Worm (Caenorhabditis elegans) whole organism, L4 larva: ENCODE data around the gene str-103.

ENCODE experiments used
- F37D6.2 ChIP-seq: sonication (generic microtip); optimal IDR thresholded peaks from 2 replicates; lab custom pipeline; 2016; ENCODE audit warnings: mild to moderate bottlenecking, missing genetic modification characterization, missing compliant biosample characterization
- F44E2.7 ChIP-seq: fragments of 200-800 bp; sonication (Bioruptor generic); IDR thresholded peaks from 2 replicates; pipeline ENCODE4 v2.1.2; 2022; ENCODE audit warnings: missing genetic modification characterization, missing compliant biosample characterization
- T26A8.4 ChIP-seq: fragments of 200-800 bp; sonication (Bioruptor generic); IDR thresholded peaks from 2 replicates; pipeline ENCODE4 v1.3.6; 2022; ENCODE audit warnings: missing genetic modification characterization, missing compliant biosample characterization
- Y105C5A.15 ChIP-seq: fragments of 200-800 bp; sonication (Bioruptor generic); IDR thresholded peaks from 2 replicates; pipeline ENCODE4 v1.3.6; 2022; ENCODE audit warnings: missing genetic modification characterization, missing compliant biosample characterization
- ZK337.2 ChIP-seq: fragments of 200-800 bp; sonication (Bioruptor generic); IDR thresholded peaks from 2 replicates; pipeline ENCODE4 v1.3.6; 2022; ENCODE audit warnings: missing genetic modification reagents, missing genetic modification characterization, missing compliant biosample characterization
- ZK546.5 ChIP-seq, 2 experiments: sonication (generic microtip); optimal IDR thresholded peaks; 2 replicates each; lab custom pipeline; 2017; ENCODE audit warnings: missing biosample characterization in 2 of 2, missing genetic modification characterization in 2 of 2
- aha-1 ChIP-seq: fragments of 150-350 bp; peaks from one replicate; lab custom pipeline; 2014; ENCODE audit warnings: missing biosample characterization, missing genetic modification characterization
- attf-4 ChIP-seq: sonication (generic microtip); optimal IDR thresholded peaks from 3 replicates; lab custom pipeline; 2017; ENCODE audit warnings: missing biosample characterization, missing genetic modification characterization
- ceh-20 ChIP-seq: fragments of 200-800 bp; sonication (Bioruptor generic); IDR thresholded peaks from 2 replicates; pipeline ENCODE4 v1.3.6; 2022; ENCODE audit warnings: missing genetic modification reagents, missing genetic modification characterization, missing compliant biosample characterization
- ceh-28 ChIP-seq: fragments of 150-350 bp; optimal IDR thresholded peaks from 2 replicates; lab custom pipeline; 2014; ENCODE audit warnings: missing biosample characterization, missing genetic modification reagents, missing genetic modification characterization
- ceh-44 ChIP-seq: fragments of 200-800 bp; sonication (Bioruptor generic); IDR thresholded peaks from 2 replicates; pipeline ENCODE4 v1.3.6; 2022; ENCODE audit warnings: missing genetic modification reagents, missing genetic modification characterization, missing compliant biosample characterization
- ces-1 ChIP-seq: fragments of 150-350 bp; sonication (generic microtip); optimal IDR thresholded peaks from 4 replicates; lab custom pipeline; 2014; ENCODE audit warnings: missing biosample characterization, missing genetic modification reagents, missing genetic modification characterization
- daf-16 ChIP-seq, 3 experiments: sonication (generic microtip); optimal IDR thresholded peaks; 2 replicates each; lab custom pipeline; 2016 to 2017; ENCODE audit warnings: missing genetic modification characterization in 3 of 3, missing genetic modification reagents in 3 of 3, mild to moderate bottlenecking in 2 of 3, missing compliant biosample characterization in 2 of 3, missing biosample characterization in 1 of 3, moderate library complexity in 1 of 3
- daf-19 ChIP-seq: fragments of 200-800 bp; sonication (Bioruptor generic); conservative IDR thresholded peaks from 2 replicates; pipeline ENCODE4 v1.3.6; 2022; ENCODE audit warnings: missing genetic modification characterization, missing compliant biosample characterization
- dmd-8 ChIP-seq: fragments of 200-800 bp; sonication (Bioruptor generic); IDR thresholded peaks from 2 replicates; pipeline ENCODE4 v1.3.6; 2022; ENCODE audit warnings: missing genetic modification characterization, missing compliant biosample characterization
- dmd-9 ChIP-seq: fragments of 200-800 bp; sonication (Bioruptor generic); IDR thresholded peaks from 2 replicates; pipeline ENCODE4 v1.3.6; 2022; ENCODE audit warnings: missing genetic modification reagents, missing genetic modification characterization, missing compliant biosample characterization
- egl-43 ChIP-seq: fragments of 200-800 bp; sonication (Bioruptor generic); IDR thresholded peaks from 2 replicates; pipeline ENCODE4 v1.3.6; 2022; ENCODE audit warnings: missing genetic modification reagents, missing genetic modification characterization, missing compliant biosample characterization
- gei-8 ChIP-seq: fragments of 200-800 bp; sonication (Bioruptor generic); optimal IDR thresholded peaks from 2 replicates; lab custom pipeline; 2018; ENCODE audit warnings: mild to moderate bottlenecking, missing genetic modification characterization, missing compliant biosample characterization
- hif-1 ChIP-seq, 2 experiments: sonication (generic microtip); optimal IDR thresholded peaks; 2 replicates each; lab custom pipeline; 2016 to 2017; ENCODE audit warnings: missing compliant biosample characterization in 2 of 2, missing genetic modification characterization in 2 of 2, missing genetic modification reagents in 2 of 2, missing genotype in 2 of 2, mild to moderate bottlenecking in 1 of 2
- jun-1 ChIP-seq: fragments of 150-350 bp; optimal IDR thresholded peaks from 2 replicates; lab custom pipeline; 2014; ENCODE audit warnings: missing biosample characterization, missing genetic modification reagents, missing genetic modification characterization
- lin-38 ChIP-seq: fragments of 200-800 bp; sonication (Bioruptor generic); IDR thresholded peaks from 2 replicates; pipeline ENCODE4 v1.3.6; 2022; ENCODE audit warnings: missing genetic modification reagents, missing genetic modification characterization, missing compliant biosample characterization
- lsy-2 ChIP-seq, 2 experiments: fragments of 150-350 bp in 1 of 2; sonication (generic microtip) in 1 of 2; optimal IDR thresholded peaks; 2 replicates each; lab custom pipeline; 2014 to 2017; ENCODE audit warnings: missing biosample characterization in 2 of 2, missing genetic modification characterization in 2 of 2
- madf-9 ChIP-seq: fragments of 200-800 bp; sonication (Bioruptor generic); conservative IDR thresholded peaks from 2 replicates; pipeline ENCODE4 v1.3.6; 2022; ENCODE audit warnings: missing genetic modification reagents, missing genetic modification characterization, missing compliant biosample characterization
- mdl-1 ChIP-seq, 2 experiments: fragments of 150-350 bp in 1 of 2; sonication (generic microtip) in 1 of 2; optimal IDR thresholded peaks; 2 replicates each; lab custom pipeline; 2014 to 2017; ENCODE audit warnings: missing biosample characterization in 2 of 2, missing genetic modification characterization in 2 of 2
- mdt-29 ChIP-seq: fragments of 200-800 bp; sonication (Bioruptor generic); IDR thresholded peaks from 2 replicates; pipeline ENCODE4 v1.3.6; 2022; ENCODE audit warnings: missing genetic modification reagents, missing genetic modification characterization, missing compliant biosample characterization
- mxl-2 ChIP-seq: fragments of 200-800 bp; sonication (Bioruptor generic); conservative IDR thresholded peaks from 2 replicates; pipeline ENCODE4 v1.3.6; 2022; ENCODE audit warnings: missing genetic modification reagents, missing genetic modification characterization, missing compliant biosample characterization
- mxl-3 ChIP-seq: fragments of 200-800 bp; sonication (Bioruptor generic); optimal IDR thresholded peaks from 2 replicates; lab custom pipeline; 2018; ENCODE audit warnings: mild to moderate bottlenecking, missing genetic modification characterization, missing compliant biosample characterization
- nhr-10 ChIP-seq: fragments of 150-350 bp; optimal IDR thresholded peaks from 2 replicates; lab custom pipeline; 2014; ENCODE audit warnings: missing biosample characterization, missing genetic modification characterization
- nhr-42 ChIP-seq: fragments of 200-800 bp; sonication (Bioruptor generic); IDR thresholded peaks from 2 replicates; pipeline ENCODE4 v1.3.6; 2022; ENCODE audit warnings: missing genetic modification characterization, missing compliant biosample characterization
- nhr-77 ChIP-seq: fragments of 150-350 bp; optimal IDR thresholded peaks from 2 replicates; lab custom pipeline; 2014; ENCODE audit warnings: missing biosample characterization, missing genetic modification characterization
- pqm-1 ChIP-seq: sonication (generic microtip); optimal IDR thresholded peaks from 2 replicates; lab custom pipeline; 2017; ENCODE audit warnings: missing biosample characterization, missing genetic modification characterization
- saeg-2 ChIP-seq: fragments of 200-800 bp; sonication (Bioruptor generic); IDR thresholded peaks from 2 replicates; pipeline ENCODE4 v1.3.6; 2022; ENCODE audit warnings: missing genetic modification reagents, missing genetic modification characterization, missing compliant biosample characterization
- sdz-12 ChIP-seq: fragments of 200-800 bp; sonication (Bioruptor generic); optimal IDR thresholded peaks from 2 replicates; lab custom pipeline; 2018; ENCODE audit warnings: mild to moderate bottlenecking, missing genetic modification characterization, missing compliant biosample characterization
- snpc-1.2 ChIP-seq: fragments of 200-800 bp; sonication (Bioruptor generic); IDR thresholded peaks from 2 replicates; pipeline ENCODE4 v1.3.6; 2022; ENCODE audit warnings: missing genetic modification reagents, missing genetic modification characterization, missing compliant biosample characterization
- spr-1 ChIP-seq: sonication (generic microtip); optimal IDR thresholded peaks from 2 replicates; lab custom pipeline; 2016; ENCODE audit warnings: mild to moderate bottlenecking, missing genetic modification characterization, missing compliant biosample characterization
- tra-1 ChIP-seq: fragments of 200-800 bp; sonication (Bioruptor generic); IDR thresholded peaks from 2 replicates; pipeline ENCODE4 v1.3.6; 2022; ENCODE audit warnings: missing genetic modification reagents, missing genetic modification characterization, missing compliant biosample characterization
- unc-62 ChIP-seq, 3 experiments: fragments of 150-350 bp in 1 of 3; sonication (generic microtip); optimal IDR thresholded peaks in 2 of 3; peaks in 1 of 3; 1 replicate in 1 of 3; 2 replicates in 2 of 3; lab custom pipeline; 2014 to 2017; ENCODE audit warnings: missing biosample characterization in 3 of 3, missing genetic modification characterization in 3 of 3, missing genetic modification reagents in 3 of 3, missing genotype in 1 of 3
- zfp-3 ChIP-seq: fragments of 200-800 bp; sonication (Bioruptor generic); conservative IDR thresholded peaks from 2 replicates; pipeline ENCODE4 v1.3.6; 2022; ENCODE audit warnings: missing genetic modification reagents, missing genetic modification characterization, missing compliant biosample characterization
- zip-2 ChIP-seq: fragments of 150-350 bp; optimal IDR thresholded peaks from 2 replicates; lab custom pipeline; 2014; ENCODE audit warnings: missing biosample characterization, missing genetic modification characterization
- ztf-7 ChIP-seq: fragments of 150-350 bp; optimal IDR thresholded peaks from 2 replicates; lab custom pipeline; 2014; ENCODE audit warnings: missing biosample characterization, missing genetic modification characterization

str-103 gene

DNA sequence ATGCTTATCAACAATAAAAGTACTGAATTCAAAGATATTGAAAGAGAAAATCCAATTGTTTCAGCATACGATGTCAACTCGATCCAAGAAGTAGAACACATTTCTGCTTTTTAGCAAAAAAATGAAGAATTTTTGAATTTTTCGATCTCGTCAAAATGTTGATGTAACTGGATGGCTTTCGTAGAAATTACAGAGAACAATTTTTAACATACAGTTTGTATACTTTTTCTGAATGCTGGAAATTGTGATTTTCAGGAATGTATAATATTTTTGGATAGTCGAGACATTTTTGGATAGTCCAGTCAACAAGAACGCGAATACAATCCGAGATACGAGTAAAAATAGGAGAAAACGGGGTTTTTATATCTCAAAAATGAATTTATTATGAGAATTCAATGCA lies at the start of gene str-103:
Gene str-103, minus strand, starts transcription at position 101 of the 400 bp plus-strand sequence.
- TF ChIP-seq egl-43 (GFP tag; lab: Robert Waterston, UW): no peak

ce11 chrV:16165936-16166335 lies 47.4 kb upstream of the str-103 start, which contains the start of gene str-108:
Gene str-108 (plus strand): TSS chrV:16166236.
- TF ChIP-seq mxl-3 (GFP tag; lab: Kevin White, UChicago) (no peak), aha-1 (tag; lab: Kevin White, UChicago) (no peak), jun-1 (tag; lab: Kevin White, UChicago) (no peak)

DNA sequence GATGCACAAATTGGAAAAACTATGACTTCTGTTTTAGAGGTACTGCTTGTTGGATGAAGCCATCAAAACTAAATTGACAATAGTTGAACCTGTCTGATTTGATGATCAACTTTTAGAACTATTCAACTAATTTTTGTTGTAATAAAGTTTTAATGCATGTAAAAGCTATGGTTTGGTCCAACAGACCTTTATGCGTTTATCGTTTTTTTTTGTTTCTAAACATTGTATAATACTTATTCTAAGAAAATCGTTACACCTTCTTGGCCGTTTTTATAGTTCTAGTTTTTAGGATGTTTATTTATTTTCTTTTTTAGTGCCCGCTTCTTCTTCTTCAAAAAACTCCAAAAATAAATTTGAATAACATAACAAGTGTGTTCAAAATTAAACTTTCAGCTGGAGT lies 45.2 kb upstream of the str-103 start, which contains the start of gene F10A3.12:
Gene F10A3.12, plus strand, starts transcription at position 301 of the 400 bp plus-strand sequence.
- TF ChIP-seq F44E2.7 (GFP tag; lab: Robert Waterston, UW) (no peak), daf-19 (GFP tag; lab: Robert Waterston, UW) (no peak), jun-1 (tag; lab: Kevin White, UChicago) (no peak), gei-8 (GFP tag; lab: Kevin White, UChicago) (no peak), saeg-2 (GFP tag; lab: Robert Waterston, UW) (no peak)
- TF ChIP-seq, all 104 proteins: peak for 0

- TF ChIP-seq sdz-12 (GFP tag; lab: Kevin White, UChicago): no peak
- no peak for TF ChIP-seq nhr-77
- no peak for TF ChIP-seq mxl-2 (GFP tag; lab: Robert Waterston, UW)
- no peak for TF ChIP-seq lsy-2 (tag; optimal IDR thresholded peaks at IDR 0.05; lab: Kevin White, UChicago)
- TF ChIP-seq dmd-9 (GFP tag; lab: Robert Waterston, UW): no peak
- TF ChIP-seq ztf-7 (tag; lab: Kevin White, UChicago): no peak
- TF ChIP-seq hif-1 (tag; optimal IDR thresholded peaks at IDR 0.05; lab: Kevin White, UChicago): no peak
- no peak for TF ChIP-seq mdt-29 (GFP tag; lab: Robert Waterston, UW)
- no peak for TF ChIP-seq spr-1 (tag; lab: Kevin White, UChicago)
- no peak for TF ChIP-seq ceh-20 (GFP tag; lab: Robert Waterston, UW)
- TF ChIP-seq zip-2: no peak
- no peak for TF ChIP-seq nhr-42
- TF ChIP-seq F37D6.2 (tag; lab: Kevin White, UChicago): no peak
- no peak for TF ChIP-seq madf-9
- TF ChIP-seq nhr-10: no peak
- TF ChIP-seq daf-16 (GFP tag; optimal IDR thresholded peaks at IDR 0.05; lab: Kevin White, UChicago): no peak
- no peak for TF ChIP-seq daf-16 (tag; optimal IDR thresholded peaks at IDR 0.05; lab: Kevin White, UChicago)
- no peak for TF ChIP-seq ceh-44 (GFP tag; lab: Robert Waterston, UW)
Observed at ce11 chrV:16162124-16162735, 43.7 kb upstream of the str-103 start, which contains the start of the genes str-109 and F10A3.11. Gene str-109 (minus strand): TSS chrV:16162224. Gene F10A3.11 (plus strand): TSS chrV:16162685.

DNA sequence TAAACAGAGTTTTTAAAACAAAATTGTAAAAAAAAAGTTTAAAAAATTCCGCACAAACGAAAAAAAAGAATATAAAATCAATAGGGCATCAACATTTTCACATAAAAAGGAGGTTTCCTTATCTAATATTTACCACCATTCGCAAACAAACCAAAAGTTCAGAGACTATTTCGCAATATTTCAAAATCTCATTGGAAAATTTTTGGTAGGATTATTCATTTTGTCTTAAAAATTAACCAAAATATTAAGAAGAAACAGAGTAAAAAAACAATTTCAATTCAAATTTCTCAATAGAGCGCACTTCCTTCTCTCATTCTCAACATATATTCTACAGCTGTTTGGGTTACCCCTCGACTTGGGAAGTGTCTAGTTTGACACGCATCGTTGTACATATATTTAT lies 41.6 kb upstream of the str-103 start:
- TF ChIP-seq nhr-77 (peak; percentile 47), daf-19 (GFP tag; lab: Robert Waterston, UW) (no peak), ces-1 (GFP tag; lab: Kevin White, UChicago) (no peak), lin-38 (GFP tag; lab: Robert Waterston, UW) (no peak), ceh-28 (no peak), snpc-1.2 (GFP tag; lab: Robert Waterston, UW) (no peak), pqm-1 (tag; lab: Kevin White, UChicago) (peak; percentile 22), Y105C5A.15 (GFP tag; lab: Robert Waterston, UW) (no peak), F44E2.7 (GFP tag; lab: Robert Waterston, UW) (no peak), ZK337.2 (GFP tag; lab: Robert Waterston, UW) (no peak), hif-1 (tag; optimal IDR thresholded peaks at IDR 0.05; lab: Kevin White, UChicago) (no peak), T26A8.4 (GFP tag; lab: Robert Waterston, UW) (no peak), daf-16 (GFP tag; optimal IDR thresholded peaks at IDR 0.05; lab: Kevin White, UChicago) (no peak), daf-16 (tag; optimal IDR thresholded peaks at IDR 0.05; lab: Kevin White, UChicago) (peak; percentile 73), spr-1 (tag; lab: Kevin White, UChicago) (no peak), attf-4 (tag; lab: Kevin White, UChicago) (no peak), unc-62 (GFP tag; optimal IDR thresholded peaks at IDR 0.05 in 1 of 2; lab: Kevin White, UChicago) (no peak), unc-62 (tag; optimal IDR thresholded peaks at IDR 0.05; lab: Kevin White, UChicago) (no peak), ZK546.5 (tag; optimal IDR thresholded peaks at IDR 0.05; lab: Kevin White, UChicago) (no peak), dmd-8 (no peak), nhr-42 (no peak), mxl-3 (GFP tag; lab: Kevin White, UChicago) (no peak), sdz-12 (GFP tag; lab: Kevin White, UChicago) (no peak), mdl-1 (tag; optimal IDR thresholded peaks at IDR 0.05; lab: Kevin White, UChicago) (no peak), zfp-3 (GFP tag; lab: Robert Waterston, UW) (no peak), tra-1 (no peak)
